Fruit fly (Drosophila melanogaster): ENCODE results near the gene CG10602.

DNA sequence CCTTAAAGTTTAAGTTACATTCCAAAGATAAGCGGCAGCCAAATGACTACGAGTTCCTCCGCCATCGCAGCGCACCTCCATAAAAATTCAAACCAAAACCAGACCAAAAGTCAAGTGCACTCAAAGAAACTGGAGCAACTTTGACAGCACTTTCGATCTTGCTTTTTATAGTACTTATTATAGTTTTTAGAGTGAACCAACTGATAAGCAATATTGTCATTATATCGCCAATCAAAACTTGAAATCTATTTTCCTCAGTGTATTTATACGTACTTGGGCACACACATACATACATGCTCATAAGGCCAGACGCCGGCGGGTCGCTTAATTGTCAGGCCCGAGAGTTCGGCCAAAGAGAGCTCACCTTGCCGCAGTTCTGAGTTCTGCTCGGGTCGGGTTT, 31.0 kb upstream of the CG10602 start:
- no peak for TF ChIP-seq CG8478 (optimal IDR thresholded peaks at IDR 0.05)
- TF ChIP-seq CTCF (optimal IDR thresholded peaks at IDR 0.05): no peak
